Worm (Caenorhabditis elegans) whole organism, L3 larva: ENCODE data around the gene tag-234.

Source experiments
- R02D3.7 ChIP-seq: fragments of 150-350 bp; optimal IDR thresholded peaks from 2 replicates; lab custom pipeline; 2014; ENCODE audit warnings: missing biosample characterization, missing genetic modification characterization
- ZK546.5 ChIP-seq: sonication (generic microtip); optimal IDR thresholded peaks from 2 replicates; lab custom pipeline; 2017; ENCODE audit warnings: missing biosample characterization, missing genetic modification characterization
- aly-2 ChIP-seq: fragments of 150-350 bp; optimal IDR thresholded peaks from 2 replicates; lab custom pipeline; 2014; ENCODE audit warnings: missing biosample characterization, missing genetic modification characterization
- ama-1 ChIP-seq: fragments of 150-350 bp; optimal IDR thresholded peaks from 2 replicates; lab custom pipeline; 2018
- ceh-28 ChIP-seq: fragments of 150-350 bp; optimal IDR thresholded peaks from 2 replicates; lab custom pipeline; 2014; ENCODE audit warnings: missing biosample characterization, missing genetic modification reagents, missing genetic modification characterization
- ceh-82 ChIP-seq: fragments of 150-350 bp; optimal IDR thresholded peaks from 2 replicates; lab custom pipeline; 2014; ENCODE audit warnings: missing biosample characterization, missing genetic modification characterization
- egl-5 ChIP-seq: fragments of 150-350 bp; optimal IDR thresholded peaks from 2 replicates; lab custom pipeline; 2017; ENCODE audit warnings: missing biosample characterization, missing genetic modification reagents, missing genetic modification characterization, inconsistent platforms
- elt-1 ChIP-seq: fragments of 150-350 bp; optimal IDR thresholded peaks from 2 replicates; lab custom pipeline; 2014; ENCODE audit warnings: missing biosample characterization, missing genetic modification characterization
- elt-2 ChIP-seq: sonication (generic microtip); optimal IDR thresholded peaks from 2 replicates; lab custom pipeline; 2016; ENCODE audit warnings: missing genetic modification reagents, mild to moderate bottlenecking, missing genetic modification characterization, missing compliant biosample characterization
- elt-3 ChIP-seq, 3 experiments: fragments of 150-350 bp in 1 of 3; sonication (generic microtip) in 2 of 3; optimal IDR thresholded peaks; 2 replicates in 2 of 3; 4 replicates in 1 of 3; lab custom pipeline; 2014 to 2017; ENCODE audit warnings: missing biosample characterization in 3 of 3, missing genetic modification characterization in 3 of 3
- eor-1 ChIP-seq, 2 experiments: fragments of 150-350 bp; optimal IDR thresholded peaks; 2 replicates each; lab custom pipeline; 2014 to 2018; ENCODE audit warnings: missing biosample characterization in 2 of 2, missing genetic modification characterization in 2 of 2
- fkh-10 ChIP-seq: sonication (generic microtip); optimal IDR thresholded peaks from 2 replicates; lab custom pipeline; 2017; ENCODE audit warnings: missing biosample characterization, missing genetic modification reagents, missing genetic modification characterization
- fkh-2 ChIP-seq: fragments of 150-350 bp; optimal IDR thresholded peaks from 2 replicates; lab custom pipeline; 2014; ENCODE audit warnings: missing biosample characterization, missing genetic modification reagents, missing genetic modification characterization
- fos-1 ChIP-seq: fragments of 150-350 bp; optimal IDR thresholded peaks from 2 replicates; lab custom pipeline; 2014; ENCODE audit warnings: missing biosample characterization, missing genetic modification characterization
- lin-39 ChIP-seq: fragments of 150-350 bp; optimal IDR thresholded peaks from 2 replicates; lab custom pipeline; 2018; ENCODE audit warnings: missing biosample characterization, missing genetic modification reagents, missing genetic modification characterization
- mml-1 ChIP-seq: fragments of 150-350 bp; sonication (generic microtip); optimal IDR thresholded peaks from 3 replicates; lab custom pipeline; 2014; ENCODE audit warnings: missing biosample characterization, missing genetic modification characterization
- nfya-1 ChIP-seq: sonication (generic microtip); optimal IDR thresholded peaks from 2 replicates; lab custom pipeline; 2017; ENCODE audit warnings: missing genetic modification characterization, mild to moderate bottlenecking, missing compliant biosample characterization, antibody characterized with exemption, moderate library complexity; ENCODE audit not compliant: insufficient read depth
- nhr-12 ChIP-seq: fragments of 150-350 bp; optimal IDR thresholded peaks from 2 replicates; lab custom pipeline; 2014; ENCODE audit warnings: missing biosample characterization, missing genetic modification characterization
- nhr-23 ChIP-seq: fragments of 150-350 bp; optimal IDR thresholded peaks from 2 replicates; lab custom pipeline; 2014; ENCODE audit warnings: missing biosample characterization, missing genetic modification reagents, missing genetic modification characterization
- nhr-28 ChIP-seq: fragments of 150-350 bp; optimal IDR thresholded peaks from 2 replicates; lab custom pipeline; 2014; ENCODE audit warnings: missing biosample characterization, missing genetic modification characterization
- nhr-43 ChIP-seq: sonication (generic microtip); optimal IDR thresholded peaks from 2 replicates; lab custom pipeline; 2016; ENCODE audit warnings: mild to moderate bottlenecking, missing genetic modification characterization, missing compliant biosample characterization; ENCODE audit not compliant: poor library complexity, severe bottlenecking
- pha-4 ChIP-seq: fragments of 150-350 bp; optimal IDR thresholded peaks from 2 replicates; lab custom pipeline; 2014; ENCODE audit warnings: missing biosample characterization, missing genetic modification reagents, missing genetic modification characterization
- pqm-1 ChIP-seq: fragments of 150-350 bp; optimal IDR thresholded peaks from 2 replicates; lab custom pipeline; 2017; ENCODE audit warnings: missing biosample characterization, missing genetic modification characterization, inconsistent platforms
- sea-2 ChIP-seq: fragments of 150-350 bp; sonication (generic microtip); optimal IDR thresholded peaks from 4 replicates; lab custom pipeline; 2014; ENCODE audit warnings: missing biosample characterization, missing genetic modification reagents, missing genetic modification characterization
- snpc-4 ChIP-seq: fragments of 150-350 bp; optimal IDR thresholded peaks from 2 replicates; lab custom pipeline; 2014; ENCODE audit warnings: missing biosample characterization, missing genetic modification characterization
- tbx-2 ChIP-seq: sonication (generic microtip); optimal IDR thresholded peaks from 2 replicates; lab custom pipeline; 2016; ENCODE audit warnings: mild to moderate bottlenecking, missing genetic modification characterization, missing compliant biosample characterization
- unc-39 ChIP-seq: sonication (generic microtip); optimal IDR thresholded peaks from 4 replicates; lab custom pipeline; 2017; ENCODE audit warnings: missing biosample characterization, missing genetic modification characterization
- unc-62 ChIP-seq: fragments of 150-350 bp; sonication (generic microtip); optimal IDR thresholded peaks from 4 replicates; lab custom pipeline; 2014; ENCODE audit warnings: missing biosample characterization, missing genetic modification reagents, missing genetic modification characterization
- zag-1 ChIP-seq: fragments of 150-350 bp; optimal IDR thresholded peaks from 2 replicates; lab custom pipeline; 2014; ENCODE audit warnings: missing biosample characterization, missing genetic modification characterization

The tag-234 gene

ce11 chrII:5854122-5854521 is 9.9 kb upstream of the tag-234 start, which contains the start of gene H41C03.1:
Gene H41C03.1 (plus strand): TSS chrII:5854422.
- no peak for TF ChIP-seq elt-1
- TF ChIP-seq, all 47 proteins: peak for 0

- TF ChIP-seq eor-1 (tag; optimal IDR thresholded peaks at IDR 0.05; lab: Kevin White, UChicago), result no peak
- TF ChIP-seq nfya-1 (tag; lab: Kevin White, UChicago), result no peak
- no peak for TF ChIP-seq elt-2 (tag; lab: Kevin White, UChicago)
- TF ChIP-seq ceh-82 (tag; lab: Kevin White, UChicago), result no peak
- no peak for TF ChIP-seq lin-39 (tag; lab: Kevin White, UChicago)
- TF ChIP-seq unc-62 (GFP tag; lab: Kevin White, UChicago), result no peak
- TF ChIP-seq ama-1, result no peak
- no peak for TF ChIP-seq sea-2 (GFP tag; lab: Kevin White, UChicago)
- TF ChIP-seq tbx-2 (tag; lab: Kevin White, UChicago), result no peak
- no peak for TF ChIP-seq nhr-43 (tag; lab: Kevin White, UChicago)
- TF ChIP-seq elt-3 (tag; optimal IDR thresholded peaks at IDR 0.05; lab: Kevin White, UChicago), result no peak
Observed at ce11 chrII:5858322-5858721, 5.7 kb upstream of the tag-234 start, which contains the start of gene F55C12.4. Gene F55C12.4 (minus strand): TSS chrII:5858422.

- no peak for TF ChIP-seq fkh-2 (tag; lab: Kevin White, UChicago)
- TF ChIP-seq nfya-1 (tag; lab: Kevin White, UChicago), result peak; percentile 7
- no peak for TF ChIP-seq egl-5 (tag; lab: Kevin White, UChicago)
- no peak for TF ChIP-seq ZK546.5
- TF ChIP-seq ceh-28 (tag; lab: Kevin White, UChicago), result no peak
- TF ChIP-seq R02D3.7 (tag; lab: Kevin White, UChicago), result no peak
- TF ChIP-seq snpc-4, result no peak
- no peak for TF ChIP-seq nhr-28 (tag; lab: Kevin White, UChicago)
- peak; percentile 76 for TF ChIP-seq fkh-10
- no peak for TF ChIP-seq pha-4 (tag; lab: Kevin White, UChicago)
- no peak for TF ChIP-seq unc-62 (GFP tag; lab: Kevin White, UChicago)
- TF ChIP-seq, all 47 proteins: peak for 2
Observed at ce11 chrII:5860621-5861020, 3.4 kb upstream of the tag-234 start.

ce11 chrII:5865405-5866308 is 1.7 kb downstream of the tag-234 start, which contains the start of gene F55C12.19:
Gene F55C12.19 (plus strand): TSS chrII:5866139.
- TF ChIP-seq unc-39 (tag; lab: Kevin White, UChicago) (no peak), fos-1 (tag; lab: Kevin White, UChicago) (peak; percentile 11), nhr-23 (no peak), pqm-1 (tag; lab: Kevin White, UChicago) (peak; percentile 69), tbx-2 (tag; lab: Kevin White, UChicago) (no peak), pha-4 (tag; lab: Kevin White, UChicago) (peak; percentile 30), elt-2 (tag; lab: Kevin White, UChicago) (peak; percentile 66), mml-1 (tag; lab: Kevin White, UChicago) (no peak), unc-62 (GFP tag; lab: Kevin White, UChicago) (no peak), nhr-12 (tag; lab: Kevin White, UChicago) (no peak), fkh-2 (tag; lab: Kevin White, UChicago) (no peak)

DNA sequence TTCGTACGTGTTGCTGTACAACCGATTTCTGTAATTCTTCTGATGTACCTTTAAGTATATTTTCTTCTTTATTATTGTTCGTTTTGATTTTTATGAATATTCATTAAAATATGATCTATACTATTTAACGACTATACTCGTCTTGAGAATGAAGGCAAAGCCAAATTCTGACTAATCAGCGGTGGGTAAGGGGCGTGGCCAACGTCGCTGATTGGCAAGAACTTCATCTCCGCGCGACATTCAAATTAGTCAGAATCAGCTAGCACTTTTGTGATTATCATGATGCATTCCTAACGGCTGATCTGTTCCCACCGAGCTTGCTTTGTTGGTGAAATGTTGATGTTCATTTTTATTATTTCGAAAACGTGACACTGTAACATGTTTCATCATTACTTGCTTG is 2.9 kb downstream of the tag-234 start:
- TF ChIP-seq zag-1 (no peak), mml-1 (tag; lab: Kevin White, UChicago) (no peak), nfya-1 (tag; lab: Kevin White, UChicago) (peak; percentile 89), aly-2 (tag; lab: Kevin White, UChicago) (no peak), elt-3 (tag; optimal IDR thresholded peaks at IDR 0.05; lab: Kevin White, UChicago) (no peak), R02D3.7 (tag; lab: Kevin White, UChicago) (no peak), nhr-28 (tag; lab: Kevin White, UChicago) (no peak), elt-2 (tag; lab: Kevin White, UChicago) (no peak)
